Worm (Caenorhabditis elegans) whole organism, L4 larva: ENCODE measurements around the gene gst-6.
A peak's percentile ranks its signal among the peaks of the same experiment; 100 is the strongest.

ENCODE experiments used
- D1046.2 ChIP-seq: fragments of 200-800 bp; sonication (Bioruptor generic); IDR thresholded peaks from 2 replicates; pipeline ENCODE4 v1.3.6; 2022; ENCODE audit warnings: missing genetic modification characterization, missing compliant biosample characterization
- F10B5.3 ChIP-seq: sonication (generic microtip); optimal IDR thresholded peaks from 2 replicates; lab custom pipeline; 2016; ENCODE audit warnings: mild to moderate bottlenecking, missing genetic modification characterization, missing compliant biosample characterization
- F37D6.2 ChIP-seq: sonication (generic microtip); optimal IDR thresholded peaks from 2 replicates; lab custom pipeline; 2016; ENCODE audit warnings: mild to moderate bottlenecking, missing genetic modification characterization, missing compliant biosample characterization
- F44E2.7 ChIP-seq: fragments of 200-800 bp; sonication (Bioruptor generic); IDR thresholded peaks from 2 replicates; pipeline ENCODE4 v2.1.2; 2022; ENCODE audit warnings: missing genetic modification characterization, missing compliant biosample characterization
- F49E8.2 ChIP-seq: sonication (generic microtip); optimal IDR thresholded peaks from 2 replicates; lab custom pipeline; 2016; ENCODE audit warnings: missing compliant biosample characterization, mild to moderate bottlenecking, missing genetic modification characterization, borderline replicate concordance
- R02D3.7 ChIP-seq: fragments of 150-350 bp; sonication (generic microtip); optimal IDR thresholded peaks from 3 replicates; lab custom pipeline; 2014; ENCODE audit warnings: missing biosample characterization, missing genetic modification characterization
- T26A8.4 ChIP-seq: fragments of 200-800 bp; sonication (Bioruptor generic); IDR thresholded peaks from 2 replicates; pipeline ENCODE4 v1.3.6; 2022; ENCODE audit warnings: missing genetic modification characterization, missing compliant biosample characterization
- aly-2 ChIP-seq: sonication (generic microtip); optimal IDR thresholded peaks from 2 replicates; lab custom pipeline; 2018; ENCODE audit warnings: missing biosample characterization, missing genetic modification characterization
- arid-1 ChIP-seq: fragments of 200-800 bp; sonication (Bioruptor generic); conservative IDR thresholded peaks from 2 replicates; pipeline ENCODE4 v1.3.6; 2022; ENCODE audit warnings: missing genetic modification reagents, missing genetic modification characterization, missing compliant biosample characterization
- ceh-20 ChIP-seq: fragments of 200-800 bp; sonication (Bioruptor generic); IDR thresholded peaks from 2 replicates; pipeline ENCODE4 v1.3.6; 2022; ENCODE audit warnings: missing genetic modification reagents, missing genetic modification characterization, missing compliant biosample characterization
- ceh-28 ChIP-seq: fragments of 150-350 bp; optimal IDR thresholded peaks from 2 replicates; lab custom pipeline; 2014; ENCODE audit warnings: missing biosample characterization, missing genetic modification reagents, missing genetic modification characterization
- ceh-32 ChIP-seq: sonication (generic microtip); optimal IDR thresholded peaks from 2 replicates; lab custom pipeline; 2016; ENCODE audit warnings: mild to moderate bottlenecking, missing genetic modification characterization, missing compliant biosample characterization; ENCODE audit not compliant: poor library complexity
- ceh-82 ChIP-seq: sonication (generic microtip); optimal IDR thresholded peaks from 2 replicates; lab custom pipeline; 2017; ENCODE audit warnings: missing biosample characterization, missing genetic modification characterization
- cey-2 ChIP-seq: sonication (generic microtip); optimal IDR thresholded peaks from 3 replicates; lab custom pipeline; 2017; ENCODE audit warnings: missing genetic modification characterization, mild to moderate bottlenecking, missing compliant biosample characterization, antibody characterized with exemption, borderline replicate concordance; ENCODE audit not compliant: insufficient read depth
- daf-12 ChIP-seq: fragments of 150-350 bp; optimal IDR thresholded peaks from 2 replicates; lab custom pipeline; 2014; ENCODE audit warnings: missing biosample characterization, missing genetic modification reagents, missing genetic modification characterization
- daf-19 ChIP-seq: fragments of 200-800 bp; sonication (Bioruptor generic); conservative IDR thresholded peaks from 2 replicates; pipeline ENCODE4 v1.3.6; 2022; ENCODE audit warnings: missing genetic modification characterization, missing compliant biosample characterization
- dmd-8 ChIP-seq: fragments of 200-800 bp; sonication (Bioruptor generic); IDR thresholded peaks from 2 replicates; pipeline ENCODE4 v1.3.6; 2022; ENCODE audit warnings: missing genetic modification characterization, missing compliant biosample characterization
- dpl-1 ChIP-seq: fragments of 150-350 bp; optimal IDR thresholded peaks from 2 replicates; lab custom pipeline; 2014; ENCODE audit warnings: missing biosample characterization, missing genetic modification reagents, missing genetic modification characterization
- egl-27 ChIP-seq: sonication (generic microtip); optimal IDR thresholded peaks from 3 replicates; lab custom pipeline; 2017; ENCODE audit warnings: missing biosample characterization, missing genetic modification reagents, missing genetic modification characterization
- fkh-10 ChIP-seq: fragments of 150-350 bp; optimal IDR thresholded peaks from 2 replicates; lab custom pipeline; 2014; ENCODE audit warnings: missing biosample characterization, missing genetic modification reagents, missing genetic modification characterization
- gei-8 ChIP-seq: fragments of 200-800 bp; sonication (Bioruptor generic); optimal IDR thresholded peaks from 2 replicates; lab custom pipeline; 2018; ENCODE audit warnings: mild to moderate bottlenecking, missing genetic modification characterization, missing compliant biosample characterization
- hif-1 ChIP-seq, 2 experiments: sonication (generic microtip); optimal IDR thresholded peaks; 2 replicates each; lab custom pipeline; 2016 to 2017; ENCODE audit warnings: missing compliant biosample characterization in 2 of 2, missing genetic modification characterization in 2 of 2, missing genetic modification reagents in 2 of 2, missing genotype in 2 of 2, mild to moderate bottlenecking in 1 of 2
- hlh-11 ChIP-seq: fragments of 200-800 bp; sonication (Bioruptor generic); optimal IDR thresholded peaks from 2 replicates; lab custom pipeline; 2018; ENCODE audit warnings: mild to moderate bottlenecking, missing genetic modification characterization, missing compliant biosample characterization
- hmg-1.1 ChIP-seq: fragments of 200-800 bp; sonication (Bioruptor generic); IDR thresholded peaks from 2 replicates; pipeline ENCODE4 v1.3.6; 2022; ENCODE audit warnings: missing genetic modification reagents, missing genetic modification characterization, missing compliant biosample characterization
- lin-1 ChIP-seq: fragments of 200-800 bp; sonication (Bioruptor generic); IDR thresholded peaks from 2 replicates; pipeline ENCODE4 v1.3.6; 2022; ENCODE audit warnings: missing genetic modification reagents, missing genetic modification characterization, missing compliant biosample characterization
- lin-13 ChIP-seq: fragments of 150-350 bp; optimal IDR thresholded peaks from 2 replicates; lab custom pipeline; 2014; ENCODE audit warnings: missing biosample characterization, missing genetic modification reagents, missing genetic modification characterization
- lin-39 ChIP-seq: fragments of 150-350 bp; optimal IDR thresholded peaks from 2 replicates; lab custom pipeline; 2014; ENCODE audit warnings: missing biosample characterization, missing genetic modification reagents, missing genetic modification characterization
- lsy-2 ChIP-seq, 2 experiments: fragments of 150-350 bp in 1 of 2; sonication (generic microtip) in 1 of 2; optimal IDR thresholded peaks; 2 replicates each; lab custom pipeline; 2014 to 2017; ENCODE audit warnings: missing biosample characterization in 2 of 2, missing genetic modification characterization in 2 of 2
- madf-9 ChIP-seq: fragments of 200-800 bp; sonication (Bioruptor generic); conservative IDR thresholded peaks from 2 replicates; pipeline ENCODE4 v1.3.6; 2022; ENCODE audit warnings: missing genetic modification reagents, missing genetic modification characterization, missing compliant biosample characterization
- mdt-29 ChIP-seq: fragments of 200-800 bp; sonication (Bioruptor generic); IDR thresholded peaks from 2 replicates; pipeline ENCODE4 v1.3.6; 2022; ENCODE audit warnings: missing genetic modification reagents, missing genetic modification characterization, missing compliant biosample characterization
- mep-1 ChIP-seq: fragments of 150-350 bp; sonication (generic microtip); optimal IDR thresholded peaks from 3 replicates; lab custom pipeline; 2014; ENCODE audit warnings: missing biosample characterization, missing genetic modification characterization
- mxl-2 ChIP-seq: fragments of 200-800 bp; sonication (Bioruptor generic); conservative IDR thresholded peaks from 2 replicates; pipeline ENCODE4 v1.3.6; 2022; ENCODE audit warnings: missing genetic modification reagents, missing genetic modification characterization, missing compliant biosample characterization
- nhr-111 ChIP-seq: fragments of 200-800 bp; sonication (Bioruptor generic); optimal IDR thresholded peaks from 2 replicates; lab custom pipeline; 2018; ENCODE audit warnings: mild to moderate bottlenecking, missing genetic modification characterization, missing compliant biosample characterization
- nhr-25 ChIP-seq: sonication (generic microtip); optimal IDR thresholded peaks from 2 replicates; lab custom pipeline; 2017; ENCODE audit warnings: missing genetic modification characterization, mild to moderate bottlenecking, missing compliant biosample characterization, antibody characterized with exemption, moderate library complexity, borderline replicate concordance; ENCODE audit not compliant: insufficient read depth
- nhr-28 ChIP-seq: fragments of 150-350 bp; optimal IDR thresholded peaks from 2 replicates; lab custom pipeline; 2014; ENCODE audit warnings: missing biosample characterization, missing genetic modification characterization
- nhr-41 ChIP-seq: fragments of 200-800 bp; sonication (Bioruptor generic); IDR thresholded peaks from 2 replicates; pipeline ENCODE4 v1.3.6; 2022; ENCODE audit warnings: missing genetic modification reagents, missing genetic modification characterization, missing compliant biosample characterization
- nhr-42 ChIP-seq: fragments of 200-800 bp; sonication (Bioruptor generic); IDR thresholded peaks from 2 replicates; pipeline ENCODE4 v1.3.6; 2022; ENCODE audit warnings: missing genetic modification characterization, missing compliant biosample characterization
- nhr-6 ChIP-seq: fragments of 150-350 bp; optimal IDR thresholded peaks from 2 replicates; lab custom pipeline; 2014; ENCODE audit warnings: missing biosample characterization, missing genetic modification characterization
- php-3 ChIP-seq: fragments of 200-800 bp; sonication (Bioruptor generic); IDR thresholded peaks from 2 replicates; pipeline ENCODE4 v1.3.6; 2022; ENCODE audit warnings: missing genetic modification reagents, missing genetic modification characterization, missing compliant biosample characterization
- pqm-1 ChIP-seq: sonication (generic microtip); optimal IDR thresholded peaks from 2 replicates; lab custom pipeline; 2017; ENCODE audit warnings: missing biosample characterization, missing genetic modification characterization
- rbr-2 ChIP-seq: sonication (generic microtip); optimal IDR thresholded peaks from 2 replicates; lab custom pipeline; 2016; ENCODE audit warnings: missing genotype, missing genetic modification characterization, missing compliant biosample characterization
- sdz-12 ChIP-seq: fragments of 200-800 bp; sonication (Bioruptor generic); optimal IDR thresholded peaks from 2 replicates; lab custom pipeline; 2018; ENCODE audit warnings: mild to moderate bottlenecking, missing genetic modification characterization, missing compliant biosample characterization
- set-16 ChIP-seq: fragments of 200-800 bp; sonication (Bioruptor generic); IDR thresholded peaks from 2 replicates; pipeline ENCODE4 v1.3.6; 2022; ENCODE audit warnings: missing genetic modification reagents, missing genetic modification characterization, missing compliant biosample characterization
- skn-1 ChIP-seq: fragments of 150-350 bp; optimal IDR thresholded peaks from 2 replicates; lab custom pipeline; 2014; ENCODE audit warnings: missing biosample characterization, missing genetic modification characterization
- snpc-4 ChIP-seq: fragments of 150-350 bp; optimal IDR thresholded peaks from 2 replicates; lab custom pipeline; 2014; ENCODE audit warnings: missing biosample characterization, missing genetic modification characterization
- spr-1 ChIP-seq: sonication (generic microtip); optimal IDR thresholded peaks from 2 replicates; lab custom pipeline; 2016; ENCODE audit warnings: mild to moderate bottlenecking, missing genetic modification characterization, missing compliant biosample characterization
- spr-3 ChIP-seq: fragments of 200-800 bp; sonication (Bioruptor generic); optimal IDR thresholded peaks from 2 replicates; lab custom pipeline; 2018; ENCODE audit warnings: mild to moderate bottlenecking, missing genetic modification characterization, missing compliant biosample characterization
- tag-97 ChIP-seq: fragments of 200-800 bp; sonication (Bioruptor generic); IDR thresholded peaks from 2 replicates; pipeline ENCODE4 v1.3.6; 2022; ENCODE audit warnings: missing genetic modification characterization, missing compliant biosample characterization
- unc-130 ChIP-seq: sonication (generic microtip); optimal IDR thresholded peaks from 2 replicates; lab custom pipeline; 2016; ENCODE audit warnings: missing genetic modification reagents, missing genetic modification characterization, missing compliant biosample characterization
- vab-7 ChIP-seq: fragments of 200-800 bp; sonication (Bioruptor generic); IDR thresholded peaks from 2 replicates; pipeline ENCODE4 v1.3.6; 2022; ENCODE audit warnings: missing genetic modification reagents, missing genetic modification characterization, missing compliant biosample characterization
- zfp-3 ChIP-seq: fragments of 200-800 bp; sonication (Bioruptor generic); conservative IDR thresholded peaks from 2 replicates; pipeline ENCODE4 v1.3.6; 2022; ENCODE audit warnings: missing genetic modification reagents, missing genetic modification characterization, missing compliant biosample characterization
- ztf-7 ChIP-seq: fragments of 150-350 bp; optimal IDR thresholded peaks from 2 replicates; lab custom pipeline; 2014; ENCODE audit warnings: missing biosample characterization, missing genetic modification characterization

The gst-6 gene

DNA sequence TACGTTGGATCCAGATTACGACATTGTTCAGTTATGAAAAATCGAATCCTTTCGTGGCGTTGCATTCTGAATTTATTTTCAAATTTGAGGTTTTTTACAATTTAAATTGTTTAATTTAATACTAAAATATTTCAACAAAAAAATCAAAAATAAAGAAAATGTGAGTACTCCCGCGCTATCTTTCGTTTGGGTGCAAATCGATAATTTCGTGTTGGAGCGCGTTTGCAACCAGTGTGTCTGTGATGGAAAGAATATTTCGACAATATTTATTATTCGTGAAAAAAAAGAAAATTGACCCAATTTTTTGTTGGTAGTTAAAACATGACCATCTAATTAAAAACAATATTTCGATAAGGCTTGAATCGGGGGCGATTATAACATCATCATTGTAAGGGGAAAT lies 22.3 kb downstream of the gst-6 start, which contains the start of gene R05F9.9 (continued):
- TF ChIP-seq nhr-28 (tag; lab: Kevin White, UChicago) = no peak
- TF ChIP-seq F49E8.2 (tag; lab: Kevin White, UChicago) = peak; percentile 0
- TF ChIP-seq skn-1 (tag; lab: Kevin White, UChicago) = no peak
- TF ChIP-seq tag-97 (GFP tag; lab: Robert Waterston, UW) = no peak
- TF ChIP-seq rbr-2 (tag; lab: Kevin White, UChicago) = peak; percentile 27
- no peak for TF ChIP-seq pqm-1 (tag; lab: Kevin White, UChicago)
- no peak for TF ChIP-seq set-16 (GFP tag; lab: Robert Waterston, UW)
- no peak for TF ChIP-seq nhr-42 (GFP tag; lab: Robert Waterston, UW)
- no peak for TF ChIP-seq D1046.2 (GFP tag; lab: Robert Waterston, UW)
- no peak for TF ChIP-seq nhr-41
- TF ChIP-seq mep-1 = peak; percentile 70
- TF ChIP-seq nhr-111 (GFP tag; lab: Kevin White, UChicago) = no peak
- no peak for TF ChIP-seq aly-2 (tag; lab: Kevin White, UChicago)
- no peak for TF ChIP-seq mxl-2
- TF ChIP-seq hmg-1.1 = no peak
- no peak for TF ChIP-seq unc-130 (GFP tag; lab: Kevin White, UChicago)
- TF ChIP-seq gei-8 = no peak
- no peak for TF ChIP-seq spr-3 (GFP tag; lab: Kevin White, UChicago)
- no peak for TF ChIP-seq lin-1 (GFP tag; lab: Robert Waterston, UW)
- TF ChIP-seq nhr-25 (tag; lab: Kevin White, UChicago) = no peak
- no peak for TF ChIP-seq F44E2.7 (GFP tag; lab: Robert Waterston, UW)
- no peak for TF ChIP-seq mdt-29
- no peak for TF ChIP-seq cey-2
- TF ChIP-seq sdz-12 (GFP tag; lab: Kevin White, UChicago) = no peak
- peak; percentile 46 for TF ChIP-seq lin-13 (GFP tag; lab: Kevin White, UChicago)
- no peak for TF ChIP-seq ceh-28 (tag; lab: Kevin White, UChicago)
- TF ChIP-seq hif-1 (tag; optimal IDR thresholded peaks at IDR 0.05; lab: Kevin White, UChicago) = no peak
- no peak for TF ChIP-seq lin-39 (tag; lab: Kevin White, UChicago)
- no peak for TF ChIP-seq F37D6.2 (tag; lab: Kevin White, UChicago)
- TF ChIP-seq daf-12 (tag; lab: Kevin White, UChicago) = no peak
- no peak for TF ChIP-seq nhr-6 (tag; lab: Kevin White, UChicago)
- TF ChIP-seq hlh-11 = peak; percentile 5
- no peak for TF ChIP-seq fkh-10 (GFP tag; lab: Kevin White, UChicago)
- no peak for TF ChIP-seq ceh-20 (GFP tag; lab: Robert Waterston, UW)
- TF ChIP-seq T26A8.4 (GFP tag; lab: Robert Waterston, UW) = 0 out of 2 replicates have a peak, but pooled peaks have one; percentile 13
- TF ChIP-seq F10B5.3 (tag; lab: Kevin White, UChicago) = no peak
- TF ChIP-seq R02D3.7 (tag; lab: Kevin White, UChicago) = no peak
- no peak for TF ChIP-seq madf-9 (GFP tag; lab: Robert Waterston, UW)
- no peak for TF ChIP-seq ceh-32 (tag; lab: Kevin White, UChicago)
- no peak for TF ChIP-seq zfp-3 (GFP tag; lab: Robert Waterston, UW)
- TF ChIP-seq php-3 (GFP tag; lab: Robert Waterston, UW) = no peak
- TF ChIP-seq dpl-1 (GFP tag; lab: Kevin White, UChicago) = peak; percentile 54
- TF ChIP-seq ceh-82 = no peak
- TF ChIP-seq arid-1 (GFP tag; lab: Robert Waterston, UW) = 0 out of 2 replicates have a peak, but pooled peaks have one; percentile 10
- TF ChIP-seq vab-7 = no peak
- TF ChIP-seq dmd-8 (GFP tag; lab: Robert Waterston, UW) = no peak
- TF ChIP-seq egl-27 = no peak
- TF ChIP-seq snpc-4 (tag; lab: Kevin White, UChicago) = no peak
- 0 out of 2 replicates have a peak, but pooled peaks have one; percentile 33 for TF ChIP-seq daf-19
- no peak for TF ChIP-seq ztf-7 (tag; lab: Kevin White, UChicago)
- peak in 1 of 2 experiments; percentile 75 for TF ChIP-seq lsy-2 (tag; optimal IDR thresholded peaks at IDR 0.05; lab: Kevin White, UChicago)
- peak; percentile 28 for TF ChIP-seq spr-1 (tag; lab: Kevin White, UChicago)
